Fruit fly (Drosophila melanogaster): ENCODE measurements around the gene Hus1-like.
A peak's percentile ranks its signal among the peaks of the same experiment; 100 is the strongest.

The Hus1-like gene

DNA sequence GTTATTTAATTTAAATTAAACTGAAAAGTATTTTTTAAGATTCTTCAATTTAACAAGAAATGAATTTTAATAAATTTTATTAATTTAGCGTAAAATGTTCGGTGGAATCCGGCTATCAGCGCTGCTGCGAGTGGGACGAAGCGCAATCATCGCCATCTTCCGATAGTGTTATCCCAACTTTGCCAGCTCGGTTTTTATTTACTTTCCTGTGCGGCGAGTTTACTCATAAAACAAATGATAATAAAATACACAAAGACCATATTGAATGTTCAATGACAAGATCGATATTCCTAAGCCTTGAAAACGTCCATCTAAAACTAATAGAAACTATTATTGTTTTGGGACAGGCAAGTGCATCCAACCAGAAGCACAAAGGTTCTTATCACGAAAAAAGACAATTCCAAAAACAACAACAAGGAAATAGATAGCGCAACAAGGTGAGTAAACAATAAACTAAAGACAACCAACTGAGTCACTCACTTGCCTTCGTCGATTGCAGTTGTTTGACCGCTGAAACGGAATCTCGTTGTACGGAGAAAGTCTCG lies 1.3 kb upstream of the Hus1-like start (continued):
- TF ChIP-seq tll (GFP tag; optimal IDR thresholded peaks at IDR 0.05) (peak in 1 of 2 experiments; percentile 64), ham (GFP tag; IDR thresholded peaks at IDR 0.05) (no peak), sens-2 (GFP tag; IDR thresholded peaks at IDR 0.05) (peak; percentile 48; the same call in 1 of the 2 replicates), CG11398 (GFP tag; optimal IDR thresholded peaks at IDR 0.05) (peak; percentile 1), Nf-YB (GFP tag; optimal IDR thresholded peaks at IDR 0.05) (peak; percentile 68), BtbVII (GFP tag; optimal IDR thresholded peaks at IDR 0.05) (peak; percentile 77), CG8089 (GFP tag; optimal IDR thresholded peaks at IDR 0.05) (peak; percentile 55), hkb (optimal IDR thresholded peaks at IDR 0.05) (no peak), hkb (GFP tag; IDR thresholded peaks at IDR 0.05) (peak; percentile 33; the same call in 1 of the 2 replicates), Oli (tag; optimal IDR thresholded peaks at IDR 0.05) (no peak), CG12219 (GFP tag; optimal IDR thresholded peaks at IDR 0.05) (peak; percentile 71), nmo (GFP tag; optimal IDR thresholded peaks at IDR 0.05) (peak; percentile 62), CG4820 (GFP tag; optimal IDR thresholded peaks at IDR 0.05) (no peak), Camta (GFP tag; optimal IDR thresholded peaks at IDR 0.05) (peak; percentile 31), usp (GFP tag; optimal IDR thresholded peaks at IDR 0.05) (no peak), Hr51 (GFP tag; optimal IDR thresholded peaks at IDR 0.05) (peak in 1 of 2 experiments; percentile 35), Gug (GFP tag; IDR thresholded peaks at IDR 0.05) (peak; percentile 73; the same call in 3 of the 4 replicates), Pdp1 (GFP tag; optimal IDR thresholded peaks at IDR 0.05) (peak in 1 of 2 experiments; percentile 60), al (GFP tag; IDR thresholded peaks at IDR 0.05) (no peak), HLH3B (GFP tag; IDR thresholded peaks at IDR 0.05) (peak; percentile 39; the same call in 1 of the 2 replicates), wek (GFP tag; optimal IDR thresholded peaks at IDR 0.05) (peak; percentile 87), CG2120 (GFP tag; optimal IDR thresholded peaks at IDR 0.05) (peak; percentile 68), crc (GFP tag; optimal IDR thresholded peaks at IDR 0.05) (no peak), CG15269 (tag; optimal IDR thresholded peaks at IDR 0.05) (no peak), tio (GFP tag; optimal IDR thresholded peaks at IDR 0.05) (no peak), CG10274 (GFP tag; optimal IDR thresholded peaks at IDR 0.05) (no peak), CG10147 (GFP tag; optimal IDR thresholded peaks at IDR 0.05) (peak; percentile 65), pan (optimal IDR thresholded peaks at IDR 0.05) (no peak), pan (GFP tag; optimal IDR thresholded peaks at IDR 0.05 in 1 of 2, IDR thresholded peaks at IDR 0.05 in 1 of 2) (peak in 1 of 2 experiments; percentile 54), CG11695 (GFP tag; IDR thresholded peaks at IDR 0.05) (0 out of 3 replicates have a peak, but pooled peaks have one; percentile 32), CG13894 (tag; optimal IDR thresholded peaks at IDR 0.05) (no peak), sug (tag; optimal IDR thresholded peaks at IDR 0.05) (peak; percentile 58), MTF-1 (GFP tag; optimal IDR thresholded peaks at IDR 0.05; ENCODE audit: borderline replicate concordance) (peak; percentile 83), CG3847 (GFP tag; IDR thresholded peaks at IDR 0.05) (peak; percentile 66), CG10462 (GFP tag; optimal IDR thresholded peaks at IDR 0.05) (no peak), CG7271 (tag; optimal IDR thresholded peaks at IDR 0.05) (peak; percentile 12), ttk (GFP tag; IDR thresholded peaks at IDR 0.05) (no peak), Sox100B (GFP tag; optimal IDR thresholded peaks at IDR 0.05) (peak; percentile 74), Opbp (GFP tag; IDR thresholded peaks at IDR 0.05; ENCODE audit: partially characterized antibody) (peak; percentile 64; the same call in 2 of the 3 replicates), ftz-f1 (GFP tag; optimal IDR thresholded peaks at IDR 0.05) (no peak), CG6689 (GFP tag; IDR thresholded peaks at IDR 0.05) (peak; percentile 64), wdn (GFP tag; IDR thresholded peaks at IDR 0.05) (no peak), CG5180 (GFP tag; optimal IDR thresholded peaks at IDR 0.05) (no peak), Adf1 (GFP tag; IDR thresholded peaks at IDR 0.05) (peak; percentile 11; the same call in 1 of the 2 replicates), CG4404 (GFP tag; IDR thresholded peaks at IDR 0.05) (peak; percentile 36; the same call in 1 of the 2 replicates), Deaf1 (tag; optimal IDR thresholded peaks at IDR 0.05) (peak; percentile 13), lov (optimal IDR thresholded peaks at IDR 0.05) (no peak), lov (GFP tag; IDR thresholded peaks at IDR 0.05) (peak; percentile 69; the same call in 1 of the 3 replicates), CG9797 (GFP tag; optimal IDR thresholded peaks at IDR 0.05) (peak; percentile 35), CTCF (GFP tag; optimal IDR thresholded peaks at IDR 0.05) (no peak), toy (GFP tag; IDR thresholded peaks at IDR 0.05) (no peak)
